Fruit fly (Drosophila melanogaster) whole organism, embryonic: Measurements from ENCODE around the gene unc-45.

Experiments used
- CG10543 ChIP-seq: fragments of 200-800 bp; sonication (Bioruptor generic); optimal IDR thresholded peaks from 3 replicates; lab custom pipeline; 2017; ENCODE audit warnings: missing biosample characterization, mild to moderate bottlenecking, missing genetic modification characterization, moderate library complexity
- CG13424 ChIP-seq: fragments of 200-800 bp; sonication (Bioruptor generic); optimal IDR thresholded peaks from 2 replicates; lab custom pipeline; 2019; ENCODE audit warnings: missing biosample characterization, mild to moderate bottlenecking, missing genetic modification characterization, moderate library complexity
- CG15514 ChIP-seq: fragments of 200-800 bp; sonication (Bioruptor generic); optimal IDR thresholded peaks from 3 replicates; lab custom pipeline; 2017; ENCODE audit warnings: missing biosample characterization, missing genetic modification characterization, mild to moderate bottlenecking, moderate library complexity, missing genetic modification reagents
- CG6813 ChIP-seq: fragments of 200-800 bp; sonication (Bioruptor generic); optimal IDR thresholded peaks from 2 replicates; lab custom pipeline; 2017; ENCODE audit warnings: missing biosample characterization, missing genetic modification characterization, mild to moderate bottlenecking, moderate library complexity, missing genetic modification reagents
- CG7556 ChIP-seq: fragments of 200-800 bp; sonication (Bioruptor generic); optimal IDR thresholded peaks from 2 replicates; lab custom pipeline; 2017; ENCODE audit warnings: missing biosample characterization, mild to moderate bottlenecking, missing genetic modification characterization
- bbx ChIP-seq: fragments of 200-800 bp; sonication (Bioruptor generic); IDR thresholded peaks from 2 replicates; pipeline ENCODE4 v1.3.6; 2022; ENCODE audit warnings: missing biosample characterization, missing genetic modification characterization; ENCODE audit not compliant: partially characterized antibody
- pho ChIP-seq: fragments of 200-800 bp; sonication (Bioruptor generic); optimal IDR thresholded peaks from 2 replicates; lab custom pipeline; 2016; ENCODE audit warnings: missing biosample characterization, missing genetic modification characterization
- sc ChIP-seq, 3 experiments: fragments of >200 bp in 2 of 3; fragments of 200-800 bp in 1 of 3; sonication (Bioruptor generic) in 1 of 3; optimal IDR thresholded peaks; 2 replicates in 2 of 3; 3 replicates in 1 of 3; lab custom pipeline; 2017; ENCODE audit warnings: mild to moderate bottlenecking in 1 of 3, missing biosample characterization in 1 of 3, missing genetic modification characterization in 1 of 3, missing genetic modification reagents in 1 of 3
- scrt ChIP-seq: fragments of 200-800 bp; sonication (Bioruptor generic); optimal IDR thresholded peaks from 2 replicates; lab custom pipeline; 2018; ENCODE audit warnings: missing biosample characterization, mild to moderate bottlenecking, missing genetic modification characterization, moderate library complexity

- TF ChIP-seq scrt (GFP tag; lab: Kevin White, UChicago) = no peak
- TF ChIP-seq CG6813 (GFP tag; lab: Kevin White, UChicago) = no peak
- no peak for TF ChIP-seq pho
- TF ChIP-seq CG7556 = no peak
- TF ChIP-seq CG10543 = no peak
- TF ChIP-seq bbx (GFP tag; lab: Robert Waterston, UW) = no peak
- no peak for TF ChIP-seq CG13424
- TF ChIP-seq CG15514 = no peak
- no peak for TF ChIP-seq sc (optimal IDR thresholded peaks at IDR 0.05; lab: Kevin White, UChicago)
- TF ChIP-seq sc (GFP tag; optimal IDR thresholded peaks at IDR 0.05; lab: Kevin White, UChicago) = no peak
Observed at dm6 chr3R:7998778-7999177, 34.3 kb upstream of the unc-45 start.
